Fruit fly (Drosophila melanogaster): Measurements from ENCODE around the gene CG10973.

DNA sequence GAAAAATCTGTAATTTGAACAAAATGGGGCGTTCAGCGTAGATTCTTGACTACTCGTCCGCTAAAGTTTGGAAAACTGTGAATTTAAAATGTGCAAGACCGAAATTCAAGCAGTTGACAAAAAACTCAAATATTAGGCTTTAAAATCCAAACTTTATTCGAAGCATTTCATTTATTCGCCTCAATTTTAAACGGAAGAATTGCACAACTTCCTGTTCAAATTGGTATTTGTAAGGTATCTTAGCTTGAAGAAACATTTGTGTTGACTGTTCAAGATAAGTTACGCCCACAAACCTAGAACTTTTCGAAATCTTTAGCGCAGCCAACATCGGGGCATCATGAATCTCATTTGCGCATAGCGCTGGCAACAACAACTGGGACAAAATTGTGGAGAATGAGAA is 24.0 kb upstream of the CG10973 start, which contains the start of gene CG32106:
- TF ChIP-seq Nf-YA (GFP tag; IDR thresholded peaks at IDR 0.05) (no peak), CG17361 (GFP tag; IDR thresholded peaks at IDR 0.05) (no peak), Gsc (GFP tag; IDR thresholded peaks at IDR 0.05) (no peak), Max (GFP tag; optimal IDR thresholded peaks at IDR 0.05) (no peak), CG2712 (tag; optimal IDR thresholded peaks at IDR 0.05) (no peak), Dll (GFP tag; IDR thresholded peaks at IDR 0.05; ENCODE audit: partially characterized antibody) (no peak), Meics (GFP tag; optimal IDR thresholded peaks at IDR 0.05) (no peak), CG12659 (GFP tag; optimal IDR thresholded peaks at IDR 0.05) (no peak), danr (GFP tag; IDR thresholded peaks at IDR 0.05) (no peak), CG2199 (GFP tag; IDR thresholded peaks at IDR 0.05) (no peak)

Data from whole organism, embryonic.